Fruit fly (Drosophila melanogaster) whole organism, embryonic: ENCODE results near the gene TfIIA-S.
A peak's percentile ranks its signal among the peaks of the same experiment; 100 is the strongest.

Experiments
- Ada2b ChIP-seq: fragments of 200-800 bp; sonication (Bioruptor generic); IDR thresholded peaks from 2 replicates; pipeline ENCODE4 v1.3.6; 2022; ENCODE audit warnings: missing biosample characterization, missing genetic modification characterization
- Bteb2 ChIP-seq: fragments of 200-800 bp; sonication (Bioruptor generic); optimal IDR thresholded peaks from 2 replicates; lab custom pipeline; 2016; ENCODE audit warnings: missing biosample characterization, missing genetic modification characterization
- C15 ChIP-seq: fragments of 200-800 bp; sonication (Bioruptor generic); IDR thresholded peaks from 3 replicates; pipeline ENCODE4 v1.3.6; 2022; ENCODE audit warnings: missing biosample characterization, missing genetic modification characterization
- CG10209 ChIP-seq: fragments of 200-800 bp; sonication (Bioruptor generic); optimal IDR thresholded peaks from 3 replicates; lab custom pipeline; 2017; ENCODE audit warnings: missing biosample characterization, mild to moderate bottlenecking, missing genetic modification characterization, missing genetic modification reagents
- CG11695 ChIP-seq: fragments of 200-800 bp; sonication (Bioruptor generic); IDR thresholded peaks from 3 replicates; pipeline ENCODE4 v1.3.6; 2022; ENCODE audit warnings: missing biosample characterization, missing genetic modification characterization
- CG12155 ChIP-seq: fragments of 200-800 bp; sonication (Bioruptor generic); optimal IDR thresholded peaks from 3 replicates; lab custom pipeline; 2016; ENCODE audit warnings: missing biosample characterization, missing genetic modification characterization
- CG15269 ChIP-seq: fragments of 200-800 bp; sonication (Bioruptor generic); optimal IDR thresholded peaks from 2 replicates; lab custom pipeline; 2018; ENCODE audit warnings: missing biosample characterization, mild to moderate bottlenecking, missing genetic modification characterization, moderate library complexity
- CG1647 ChIP-seq: fragments of 200-800 bp; sonication (Bioruptor generic); optimal IDR thresholded peaks from 3 replicates; lab custom pipeline; 2016; ENCODE audit warnings: missing biosample characterization, missing genetic modification characterization
- CG16815 ChIP-seq: fragments of 200-800 bp; sonication (Bioruptor generic); optimal IDR thresholded peaks from 3 replicates; lab custom pipeline; 2017; ENCODE audit warnings: missing biosample characterization, mild to moderate bottlenecking, missing genetic modification characterization
- CG30431 ChIP-seq: fragments of 200-800 bp; sonication (Bioruptor generic); optimal IDR thresholded peaks from 2 replicates; lab custom pipeline; 2017; ENCODE audit warnings: missing biosample characterization, missing genetic modification characterization
- CG3995 ChIP-seq: fragments of 200-800 bp; sonication (Bioruptor generic); optimal IDR thresholded peaks from 3 replicates; lab custom pipeline; 2016; ENCODE audit warnings: missing biosample characterization, missing genetic modification characterization
- CG42726 ChIP-seq: fragments of 200-800 bp; sonication (Bioruptor generic); IDR thresholded peaks from 2 replicates; pipeline ENCODE4 v1.3.6; 2022; ENCODE audit warnings: missing biosample characterization, missing genetic modification characterization; ENCODE audit not compliant: partially characterized antibody
- CG5180 ChIP-seq: fragments of 200-800 bp; sonication (Bioruptor generic); optimal IDR thresholded peaks from 3 replicates; lab custom pipeline; 2017; ENCODE audit warnings: missing biosample characterization, missing genetic modification characterization, mild to moderate bottlenecking, moderate library complexity, missing genetic modification reagents
- CG5245 ChIP-seq: fragments of 200-800 bp; sonication (Bioruptor generic); optimal IDR thresholded peaks from 3 replicates; lab custom pipeline; 2016; ENCODE audit warnings: missing biosample characterization, missing genetic modification characterization
- CG6854 ChIP-seq: fragments of 200-800 bp; sonication (Bioruptor generic); optimal IDR thresholded peaks from 3 replicates; lab custom pipeline; 2017; ENCODE audit warnings: missing biosample characterization, mild to moderate bottlenecking, missing genetic modification characterization
- CG7271 ChIP-seq: fragments of 200-800 bp; sonication (Bioruptor generic); optimal IDR thresholded peaks from 2 replicates; lab custom pipeline; 2018; ENCODE audit warnings: missing biosample characterization, mild to moderate bottlenecking, missing genetic modification characterization, moderate library complexity
- CG7372 ChIP-seq: fragments of 200-800 bp; sonication (Bioruptor generic); IDR thresholded peaks from 2 replicates; pipeline ENCODE4 v1.3.6; 2022; ENCODE audit warnings: missing biosample characterization, missing genetic modification characterization
- CG7963 ChIP-seq: fragments of 200-800 bp; sonication (Bioruptor generic); IDR thresholded peaks from 3 replicates; pipeline ENCODE4 v1.3.6; 2022; ENCODE audit warnings: missing biosample characterization, missing genetic modification characterization; ENCODE audit not compliant: partially characterized antibody
- Dek ChIP-seq: fragments of 200-800 bp; sonication (Bioruptor generic); optimal IDR thresholded peaks from 3 replicates; lab custom pipeline; 2019; ENCODE audit warnings: missing biosample characterization, mild to moderate bottlenecking, missing genetic modification characterization, moderate library complexity
- Dip3 ChIP-seq: fragments of 200-800 bp; sonication (Bioruptor generic); optimal IDR thresholded peaks from 3 replicates; lab custom pipeline; 2016; ENCODE audit warnings: missing biosample characterization, missing genetic modification characterization
- E2f2 ChIP-seq: fragments of 200-800 bp; sonication (Bioruptor generic); IDR thresholded peaks from 2 replicates; pipeline ENCODE4 v1.3.6; 2022; ENCODE audit warnings: missing biosample characterization, missing genetic modification characterization
- Ets65A ChIP-seq: fragments of 200-800 bp; sonication (Bioruptor generic); peaks from one replicate; lab custom pipeline; 2016; ENCODE audit warnings: missing biosample characterization, missing genetic modification characterization
- Fer2 ChIP-seq: fragments of 200-800 bp; sonication (Bioruptor generic); optimal IDR thresholded peaks from 2 replicates; lab custom pipeline; 2018; ENCODE audit warnings: missing biosample characterization, mild to moderate bottlenecking, missing genetic modification characterization, moderate library complexity
- HmgZ ChIP-seq: fragments of 200-800 bp; sonication (Bioruptor generic); optimal IDR thresholded peaks from 2 replicates; lab custom pipeline; 2018; ENCODE audit warnings: missing biosample characterization, mild to moderate bottlenecking, missing genetic modification characterization
- Hmx ChIP-seq: fragments of 200-800 bp; sonication (Bioruptor generic); optimal IDR thresholded peaks from 2 replicates; lab custom pipeline; 2016; ENCODE audit warnings: missing biosample characterization, missing genetic modification characterization
- Jarid2 ChIP-seq: fragments of 200-800 bp; sonication (Bioruptor generic); optimal IDR thresholded peaks from 3 replicates; lab custom pipeline; 2017; ENCODE audit warnings: mild to moderate bottlenecking, missing biosample characterization, missing genetic modification reagents, missing genetic modification characterization
- Lhr ChIP-seq: fragments of 200-800 bp; sonication (Bioruptor generic); optimal IDR thresholded peaks from 3 replicates; lab custom pipeline; 2017; ENCODE audit warnings: mild to moderate bottlenecking, missing biosample characterization, missing genetic modification reagents, missing genetic modification characterization
- Lpt ChIP-seq: fragments of >200 bp; optimal IDR thresholded peaks from 2 replicates; lab custom pipeline; 2018; ENCODE audit warnings: missing biosample characterization, missing genetic modification characterization
- Meics ChIP-seq: fragments of 200-800 bp; sonication (Bioruptor generic); optimal IDR thresholded peaks from 2 replicates; lab custom pipeline; 2017; ENCODE audit warnings: missing biosample characterization, mild to moderate bottlenecking, missing genetic modification characterization
- NC2β ChIP-seq: fragments of 200-800 bp; sonication (Bioruptor generic); optimal IDR thresholded peaks from 2 replicates; lab custom pipeline; 2016; ENCODE audit warnings: missing biosample characterization, missing genetic modification characterization
- Oaz ChIP-seq: fragments of 200-800 bp; sonication (Bioruptor generic); IDR thresholded peaks from 2 replicates; pipeline ENCODE4 v1.3.6; 2022; ENCODE audit warnings: missing biosample characterization, missing genetic modification characterization
- Pdp1 ChIP-seq, 2 experiments: fragments of 200-800 bp; sonication (Bioruptor generic); optimal IDR thresholded peaks; 3 replicates each; lab custom pipeline; 2016; ENCODE audit warnings: missing biosample characterization in 2 of 2, missing genetic modification characterization in 2 of 2, mild to moderate bottlenecking in 1 of 2, moderate library complexity in 1 of 2
- Ravus ChIP-seq: fragments of 200-800 bp; sonication (Bioruptor generic); IDR thresholded peaks from 2 replicates; pipeline ENCODE4 v1.3.6; 2022; ENCODE audit warnings: missing biosample characterization, missing genetic modification characterization
- bab2 ChIP-seq: fragments of 200-800 bp; sonication (Bioruptor generic); optimal IDR thresholded peaks from 2 replicates; lab custom pipeline; 2016; ENCODE audit warnings: missing biosample characterization, missing genetic modification characterization
- chinmo ChIP-seq: fragments of 200-800 bp; sonication (Bioruptor generic); IDR thresholded peaks from 4 replicates; pipeline ENCODE4 v1.3.6; 2022; ENCODE audit warnings: missing biosample characterization, missing genetic modification characterization; ENCODE audit not compliant: partially characterized antibody
- cwo ChIP-seq: fragments of 200-800 bp; sonication (Bioruptor generic); optimal IDR thresholded peaks from 3 replicates; lab custom pipeline; 2017; ENCODE audit warnings: missing biosample characterization, missing genetic modification characterization, mild to moderate bottlenecking, moderate library complexity, missing genetic modification reagents
- esg ChIP-seq: fragments of 200-800 bp; sonication (Bioruptor generic); conservative IDR thresholded peaks from 2 replicates; pipeline ENCODE4 v1.3.6; 2022; ENCODE audit warnings: missing biosample characterization, missing genetic modification characterization
- ewg ChIP-seq: fragments of 200-800 bp; sonication (Bioruptor generic); optimal IDR thresholded peaks from 3 replicates; lab custom pipeline; 2017; ENCODE audit warnings: mild to moderate bottlenecking, missing biosample characterization, missing genetic modification reagents, missing genetic modification characterization
- gce ChIP-seq: fragments of 200-800 bp; sonication (Bioruptor generic); IDR thresholded peaks from 3 replicates; pipeline ENCODE4 v1.3.6; 2022; ENCODE audit warnings: missing biosample characterization, missing genetic modification characterization
- ind ChIP-seq: fragments of 200-800 bp; sonication (Bioruptor generic); optimal IDR thresholded peaks from 3 replicates; lab custom pipeline; 2016; ENCODE audit warnings: missing biosample characterization, missing genetic modification characterization
- kah ChIP-seq: fragments of 200-800 bp; sonication (Bioruptor generic); optimal IDR thresholded peaks from 2 replicates; lab custom pipeline; 2018; ENCODE audit warnings: missing biosample characterization, mild to moderate bottlenecking, missing genetic modification characterization
- maf-S ChIP-seq: fragments of 200-800 bp; sonication (Bioruptor generic); optimal IDR thresholded peaks from 2 replicates; lab custom pipeline; 2016; ENCODE audit warnings: missing biosample characterization, missing genetic modification characterization
- phol ChIP-seq: fragments of 200-800 bp; sonication (Bioruptor generic); optimal IDR thresholded peaks from 3 replicates; lab custom pipeline; 2018; ENCODE audit warnings: missing biosample characterization, mild to moderate bottlenecking, missing genetic modification characterization, moderate library complexity
- rib ChIP-seq: fragments of 200-800 bp; sonication (Bioruptor generic); IDR thresholded peaks from 2 replicates; pipeline ENCODE4 v1.3.6; 2022; ENCODE audit warnings: missing biosample characterization, missing genetic modification characterization
- scrt ChIP-seq: fragments of 200-800 bp; sonication (Bioruptor generic); optimal IDR thresholded peaks from 2 replicates; lab custom pipeline; 2018; ENCODE audit warnings: missing biosample characterization, mild to moderate bottlenecking, missing genetic modification characterization, moderate library complexity
- shn ChIP-seq: fragments of 200-800 bp; sonication (Bioruptor generic); optimal IDR thresholded peaks from 3 replicates; lab custom pipeline; 2016; ENCODE audit warnings: missing biosample characterization, missing genetic modification characterization
- slp2 ChIP-seq: fragments of 200-800 bp; sonication (Bioruptor generic); optimal IDR thresholded peaks from 2 replicates; lab custom pipeline; 2016; ENCODE audit warnings: missing biosample characterization, missing genetic modification characterization
- sqz ChIP-seq: fragments of 200-800 bp; sonication (Bioruptor generic); optimal IDR thresholded peaks from 3 replicates; lab custom pipeline; 2018; ENCODE audit warnings: missing biosample characterization, mild to moderate bottlenecking, missing genetic modification characterization
- twi ChIP-seq: fragments of 200-800 bp; optimal IDR thresholded peaks from 2 replicates; lab custom pipeline; 2019; ENCODE audit warnings: missing biosample characterization, mild to moderate bottlenecking, missing genetic modification characterization, moderate library complexity
- unpg ChIP-seq: fragments of 200-800 bp; sonication (Bioruptor generic); optimal IDR thresholded peaks from 3 replicates; lab custom pipeline; 2018; ENCODE audit warnings: missing biosample characterization, mild to moderate bottlenecking, missing genetic modification characterization, moderate library complexity
- vvl ChIP-seq: fragments of 200-800 bp; sonication (Bioruptor generic); IDR thresholded peaks from 2 replicates; pipeline ENCODE4 v1.3.6; 2022; ENCODE audit warnings: missing biosample characterization, missing genetic modification characterization
- yki ChIP-seq: fragments of >200 bp; optimal IDR thresholded peaks from 3 replicates; lab custom pipeline; 2018

Gene TfIIA-S

dm6 chr3R:23890886-23891285 lies at the start of gene TfIIA-S:
Gene TfIIA-S, minus strand, starts transcription at chr3R:23891060.
- TF ChIP-seq esg (GFP tag; lab: Robert Waterston, UW) (no peak), Lpt (GFP tag; lab: Kevin White, UChicago) (no peak), ewg (GFP tag; lab: Kevin White, UChicago) (peak; percentile 55), C15 (GFP tag; lab: Robert Waterston, UW) (no peak), unpg (GFP tag; lab: Kevin White, UChicago) (no peak), cwo (GFP tag; lab: Kevin White, UChicago) (no peak), maf-S (GFP tag; lab: Kevin White, UChicago) (peak; percentile 78), NC2β (GFP tag; lab: Kevin White, UChicago) (peak; percentile 75), CG5180 (no peak), yki (lab: Kevin White, UChicago) (no peak), CG11695 (GFP tag; lab: Robert Waterston, UW) (no peak), phol (peak; percentile 72), Bteb2 (GFP tag; lab: Kevin White, UChicago) (peak; percentile 74), CG16815 (GFP tag; lab: Kevin White, UChicago) (peak; percentile 64), gce (GFP tag; lab: Robert Waterston, UW) (no peak), Ets65A (GFP tag; lab: Kevin White, UChicago) (peak; percentile 99), kah (GFP tag; lab: Kevin White, UChicago) (no peak), rib (GFP tag; lab: Robert Waterston, UW) (no peak), Oaz (no peak), CG7963 (GFP tag; lab: Robert Waterston, UW) (no peak), shn (GFP tag; lab: Kevin White, UChicago) (peak; percentile 89), Hmx (no peak), CG6854 (GFP tag; lab: Kevin White, UChicago) (peak; percentile 12), CG1647 (GFP tag; lab: Kevin White, UChicago) (peak; percentile 86), Jarid2 (GFP tag; lab: Kevin White, UChicago) (peak; percentile 60), sqz (GFP tag; lab: Kevin White, UChicago) (no peak), CG7372 (GFP tag; lab: Robert Waterston, UW) (no peak), Fer2 (tag; lab: Kevin White, UChicago) (peak; percentile 49), CG30431 (GFP tag; lab: Kevin White, UChicago) (peak; percentile 32), Ada2b (GFP tag; lab: Robert Waterston, UW) (no peak), scrt (peak; percentile 98), chinmo (GFP tag; lab: Robert Waterston, UW) (no peak), Dek (tag; lab: Kevin White, UChicago) (peak; percentile 50), CG42726 (GFP tag; lab: Robert Waterston, UW) (no peak), CG3995 (GFP tag; lab: Kevin White, UChicago) (peak; percentile 61), CG15269 (tag; lab: Kevin White, UChicago) (peak; percentile 31), slp2 (peak; percentile 52), bab2 (GFP tag; lab: Kevin White, UChicago) (peak; percentile 75), HmgZ (peak; percentile 95), Meics (peak; percentile 72), CG7271 (no peak), ind (GFP tag; lab: Kevin White, UChicago) (peak; percentile 79), CG12155 (GFP tag; lab: Kevin White, UChicago) (peak; percentile 84), Lhr (GFP tag; lab: Kevin White, UChicago) (peak; percentile 97), CG5245 (GFP tag; lab: Kevin White, UChicago) (peak; percentile 71), twi (peak; percentile 3), E2f2 (GFP tag; lab: Robert Waterston, UW) (no peak), vvl (GFP tag; lab: Robert Waterston, UW) (no peak), Pdp1 (GFP tag; optimal IDR thresholded peaks at IDR 0.05; lab: Kevin White, UChicago) (peak; percentile 79 to 83), CG10209 (GFP tag; lab: Kevin White, UChicago) (peak; percentile 69), Ravus (GFP tag; lab: Robert Waterston, UW) (no peak), Dip3 (peak; percentile 88)
